Worm (Caenorhabditis elegans) whole organism, young adult: ENCODE measurements around the gene F52F10.2.

ENCODE experiments used
- B0035.1 ChIP-seq: sonication (generic microtip); optimal IDR thresholded peaks from 2 replicates; lab custom pipeline; 2016; ENCODE audit warnings: missing genetic modification characterization, mild to moderate bottlenecking, missing compliant biosample characterization, missing genotype, missing genetic modification reagents
- F23B12.7 ChIP-seq: sonication (generic microtip); optimal IDR thresholded peaks from 2 replicates; lab custom pipeline; 2017; ENCODE audit warnings: missing genetic modification characterization, mild to moderate bottlenecking, missing compliant biosample characterization, antibody characterized with exemption, moderate library complexity; ENCODE audit not compliant: insufficient read depth
- F52B5.7 ChIP-seq: sonication (generic microtip); optimal IDR thresholded peaks from 2 replicates; lab custom pipeline; 2016; ENCODE audit warnings: mild to moderate bottlenecking, missing genetic modification characterization, missing compliant biosample characterization
- T07F8.4 ChIP-seq: sonication (generic microtip); optimal IDR thresholded peaks from 2 replicates; lab custom pipeline; 2016; ENCODE audit warnings: mild to moderate bottlenecking, missing genetic modification characterization, moderate library complexity, missing compliant biosample characterization
- T26A5.8 ChIP-seq: sonication (generic microtip); optimal IDR thresholded peaks from 2 replicates; lab custom pipeline; 2016; ENCODE audit warnings: missing genetic modification characterization, missing compliant biosample characterization
- Y53F4B.3 ChIP-seq: fragments of 200-800 bp; sonication (Bioruptor generic); IDR thresholded peaks from 2 replicates; pipeline ENCODE4 v1.3.6; 2022; ENCODE audit warnings: missing genetic modification reagents, missing genetic modification characterization, missing compliant biosample characterization
- Y53G8AR.9 ChIP-seq: fragments of 200-800 bp; sonication (Bioruptor generic); conservative IDR thresholded peaks from 2 replicates; pipeline ENCODE4 v1.3.6; 2022; ENCODE audit warnings: missing genetic modification reagents, missing genetic modification characterization, missing compliant biosample characterization
- Y67H2A.10 ChIP-seq: fragments of 200-800 bp; sonication (Bioruptor generic); conservative IDR thresholded peaks from 2 replicates; pipeline ENCODE4 v1.3.6; 2022; ENCODE audit warnings: missing genetic modification reagents, missing genetic modification characterization, missing compliant biosample characterization
- ama-1 ChIP-seq, 3 experiments: fragments of 150-350 bp in 1 of 3; sonication (generic microtip) in 2 of 3; optimal IDR thresholded peaks; 2 replicates each; lab custom pipeline; 2014 to 2018; ENCODE audit warnings: missing biosample characterization in 2 of 3, missing genetic modification characterization in 2 of 3, missing genetic modification reagents in 2 of 3
- atf-7 ChIP-seq: sonication (generic microtip); optimal IDR thresholded peaks from 2 replicates; lab custom pipeline; 2017; ENCODE audit warnings: mild to moderate bottlenecking, missing genetic modification characterization, missing compliant biosample characterization
- athp-1 ChIP-seq: sonication (generic microtip); optimal IDR thresholded peaks from 2 replicates; lab custom pipeline; 2017; ENCODE audit warnings: mild to moderate bottlenecking, missing genetic modification characterization, missing compliant biosample characterization
- bed-2 ChIP-seq: fragments of 200-800 bp; sonication (Bioruptor generic); IDR thresholded peaks from 2 replicates; pipeline ENCODE4 v1.3.6; 2022; ENCODE audit warnings: missing genetic modification reagents, missing genetic modification characterization, missing compliant biosample characterization
- ccch-3 ChIP-seq: fragments of 200-800 bp; sonication (Bioruptor generic); optimal IDR thresholded peaks from 2 replicates; lab custom pipeline; 2018; ENCODE audit warnings: mild to moderate bottlenecking, missing genetic modification characterization, missing compliant biosample characterization
- ceh-40 ChIP-seq: fragments of 200-800 bp; sonication (Bioruptor generic); IDR thresholded peaks from 2 replicates; pipeline ENCODE4 v1.3.6; 2022; ENCODE audit warnings: missing genetic modification characterization, missing compliant biosample characterization
- ceh-58 ChIP-seq: fragments of 200-800 bp; sonication (Bioruptor generic); IDR thresholded peaks from 2 replicates; pipeline ENCODE4 v1.3.6; 2022; ENCODE audit warnings: missing genetic modification characterization, missing compliant biosample characterization
- ceh-91 ChIP-seq: fragments of 200-800 bp; sonication (Bioruptor generic); IDR thresholded peaks from 2 replicates; pipeline ENCODE4 v1.3.6; 2022; ENCODE audit warnings: missing genetic modification reagents, missing genetic modification characterization, missing compliant biosample characterization
- dox-1 ChIP-seq: fragments of 200-800 bp; sonication (Bioruptor generic); IDR thresholded peaks from 2 replicates; pipeline ENCODE4 v1.3.6; 2022; ENCODE audit warnings: missing genetic modification reagents, missing genetic modification characterization, missing compliant biosample characterization
- dpff-1 ChIP-seq: sonication (generic microtip); optimal IDR thresholded peaks from 2 replicates; lab custom pipeline; 2017; ENCODE audit warnings: mild to moderate bottlenecking, missing genetic modification characterization, missing compliant biosample characterization
- egl-44 ChIP-seq: fragments of 200-800 bp; sonication (Bioruptor generic); IDR thresholded peaks from 2 replicates; pipeline ENCODE4 v1.3.6; 2022; ENCODE audit warnings: missing genetic modification reagents, missing genetic modification characterization, missing compliant biosample characterization
- ekl-4 ChIP-seq: fragments of 200-800 bp; sonication (Bioruptor generic); IDR thresholded peaks from 2 replicates; pipeline ENCODE4 v1.3.6; 2022; ENCODE audit warnings: missing genetic modification reagents, missing genetic modification characterization, missing compliant biosample characterization
- him-1 ChIP-seq: sonication (generic microtip); optimal IDR thresholded peaks from 2 replicates; lab custom pipeline; 2016; ENCODE audit warnings: missing genotype, missing genetic modification reagents, missing genetic modification characterization, missing compliant biosample characterization
- hmg-1.2 ChIP-seq: fragments of 200-800 bp; sonication (Bioruptor generic); IDR thresholded peaks from 2 replicates; pipeline ENCODE4 v1.3.6; 2022; ENCODE audit warnings: missing genetic modification reagents, missing genetic modification characterization, missing compliant biosample characterization
- lag-1 ChIP-seq: fragments of 200-800 bp; sonication (Bioruptor generic); IDR thresholded peaks from 2 replicates; pipeline ENCODE4 v1.3.6; 2022; ENCODE audit warnings: missing genetic modification reagents, missing genetic modification characterization, missing compliant biosample characterization
- lin-26 ChIP-seq: fragments of 200-800 bp; sonication (Bioruptor generic); IDR thresholded peaks from 2 replicates; pipeline ENCODE4 v1.3.6; 2022; ENCODE audit warnings: missing genetic modification reagents, missing genetic modification characterization, missing compliant biosample characterization
- lin-40 ChIP-seq: sonication (generic microtip); optimal IDR thresholded peaks from 2 replicates; lab custom pipeline; 2016; ENCODE audit warnings: missing genetic modification characterization, mild to moderate bottlenecking, missing compliant biosample characterization, missing genotype, missing genetic modification reagents
- lsl-1 ChIP-seq: fragments of 200-800 bp; sonication (Bioruptor generic); optimal IDR thresholded peaks from 2 replicates; lab custom pipeline; 2018; ENCODE audit warnings: mild to moderate bottlenecking, missing genetic modification characterization, moderate library complexity, missing compliant biosample characterization
- nfyb-1 ChIP-seq: fragments of 200-800 bp; sonication (Bioruptor generic); IDR thresholded peaks from 2 replicates; pipeline ENCODE4 v1.3.6; 2022; ENCODE audit warnings: missing genetic modification reagents, missing genetic modification characterization, missing compliant biosample characterization
- nhr-27 ChIP-seq: fragments of 200-800 bp; sonication (Bioruptor generic); optimal IDR thresholded peaks from 2 replicates; lab custom pipeline; 2018; ENCODE audit warnings: mild to moderate bottlenecking, missing genetic modification characterization, moderate library complexity, missing compliant biosample characterization
- nhr-80 ChIP-seq: sonication (generic microtip); optimal IDR thresholded peaks from 2 replicates; lab custom pipeline; 2016; ENCODE audit warnings: missing genetic modification characterization, missing compliant biosample characterization
- rec-8 ChIP-seq, 2 experiments: sonication (generic microtip); optimal IDR thresholded peaks; 2 replicates each; lab custom pipeline; 2016; ENCODE audit warnings: mild to moderate bottlenecking in 2 of 2, missing genetic modification characterization in 2 of 2, missing genetic modification reagents in 2 of 2, missing genotype in 2 of 2, missing biosample characterization in 1 of 2, missing compliant biosample characterization in 1 of 2, moderate library complexity in 1 of 2
- repo-1 ChIP-seq: sonication (generic microtip); optimal IDR thresholded peaks from 2 replicates; lab custom pipeline; 2017; ENCODE audit warnings: mild to moderate bottlenecking, missing genetic modification characterization, missing compliant biosample characterization
- sea-2 ChIP-seq: fragments of 200-800 bp; sonication (Bioruptor generic); IDR thresholded peaks from 2 replicates; pipeline ENCODE4 v1.3.6; 2022; ENCODE audit warnings: missing genetic modification characterization, missing compliant biosample characterization
- snpc-1.1 ChIP-seq: sonication (generic microtip); optimal IDR thresholded peaks from 2 replicates; lab custom pipeline; 2017; ENCODE audit warnings: missing genetic modification characterization, mild to moderate bottlenecking, missing compliant biosample characterization, antibody characterized with exemption, moderate library complexity, missing genotype, missing genetic modification reagents; ENCODE audit not compliant: insufficient read depth
- snpc-1.3 ChIP-seq: sonication (generic microtip); optimal IDR thresholded peaks from 2 replicates; lab custom pipeline; 2017; ENCODE audit warnings: missing genetic modification characterization, mild to moderate bottlenecking, missing compliant biosample characterization, antibody characterized with exemption, moderate library complexity, missing genotype, missing genetic modification reagents; ENCODE audit not compliant: insufficient read depth
- sptf-2 ChIP-seq: fragments of 200-800 bp; sonication (Bioruptor generic); optimal IDR thresholded peaks from 2 replicates; lab custom pipeline; 2018; ENCODE audit warnings: mild to moderate bottlenecking, missing genetic modification characterization, missing compliant biosample characterization
- xnd-1 ChIP-seq: sonication (generic microtip); optimal IDR thresholded peaks from 2 replicates; lab custom pipeline; 2016; ENCODE audit warnings: missing genotype, missing genetic modification reagents, missing genetic modification characterization, missing compliant biosample characterization
- zfh-2 ChIP-seq: fragments of 200-800 bp; sonication (Bioruptor generic); conservative IDR thresholded peaks from 2 replicates; pipeline ENCODE4 v1.3.6; 2022; ENCODE audit warnings: missing genetic modification reagents, missing genetic modification characterization, missing compliant biosample characterization
- ztf-18 ChIP-seq: sonication (generic microtip); optimal IDR thresholded peaks from 2 replicates; lab custom pipeline; 2016; ENCODE audit warnings: missing genotype, mild to moderate bottlenecking, missing genetic modification characterization, missing compliant biosample characterization
- ztf-25 ChIP-seq: fragments of 200-800 bp; sonication (Bioruptor generic); IDR thresholded peaks from 2 replicates; pipeline ENCODE4 v1.3.6; 2022; ENCODE audit warnings: missing genetic modification reagents, missing genetic modification characterization, missing compliant biosample characterization
- ztf-28 ChIP-seq: fragments of 200-800 bp; sonication (Bioruptor generic); IDR thresholded peaks from 2 replicates; pipeline ENCODE4 v1.3.6; 2022; ENCODE audit warnings: missing genetic modification reagents, missing genetic modification characterization, missing compliant biosample characterization
- ztf-6 ChIP-seq: fragments of 200-800 bp; sonication (Bioruptor generic); IDR thresholded peaks from 2 replicates; pipeline ENCODE4 v1.3.6; 2022; ENCODE audit warnings: missing genetic modification reagents, missing genetic modification characterization, missing compliant biosample characterization

The F52F10.2 gene

DNA sequence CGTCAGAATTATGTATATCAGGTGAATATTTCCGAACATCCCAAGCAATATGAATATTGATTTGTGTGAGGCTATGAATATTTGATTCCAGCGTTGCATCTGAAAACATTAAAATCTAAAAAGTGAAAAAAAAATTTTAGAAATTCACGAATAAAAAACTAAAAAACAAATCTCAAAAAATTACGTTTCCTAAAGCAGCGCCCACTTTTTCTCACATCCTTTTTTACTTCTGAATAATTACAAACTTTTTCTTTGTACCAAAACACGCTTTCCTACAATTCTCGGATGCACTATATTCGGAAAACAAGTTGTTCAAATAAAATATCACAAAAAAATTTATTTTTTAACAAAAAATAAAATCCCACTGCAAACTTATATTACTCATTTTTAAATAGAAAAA, 5.1 kb downstream of the F52F10.2 start, which contains the start of gene srsx-8:
srsx-8 (minus strand) TSS at position 101 of the 400 bp plus-strand sequence.
- TF ChIP-seq xnd-1 (tag; lab: Kevin White, UChicago) (no peak), snpc-1.1 (tag; lab: Kevin White, UChicago) (no peak), hmg-1.2 (GFP tag; lab: Robert Waterston, UW) (no peak), ceh-91 (GFP tag; lab: Robert Waterston, UW) (no peak), dox-1 (GFP tag; lab: Robert Waterston, UW) (no peak), snpc-1.3 (tag; lab: Kevin White, UChicago) (no peak), lag-1 (GFP tag; lab: Robert Waterston, UW) (no peak), egl-44 (GFP tag; lab: Robert Waterston, UW) (no peak), nhr-27 (tag; lab: Kevin White, UChicago) (no peak), Y53F4B.3 (no peak), T26A5.8 (tag; lab: Kevin White, UChicago) (no peak), T07F8.4 (tag; lab: Kevin White, UChicago) (no peak)
- TF ChIP-seq, all 124 proteins: peak for 0

ce11 chrV:1555072-1555471, 7.1 kb downstream of the F52F10.2 start:
- TF ChIP-seq ekl-4 (GFP tag; lab: Robert Waterston, UW) = no peak
- no peak for TF ChIP-seq ztf-18 (tag; lab: Kevin White, UChicago)
- no peak for TF ChIP-seq athp-1 (tag; lab: Kevin White, UChicago)
- TF ChIP-seq him-1 (tag; lab: Kevin White, UChicago) = no peak
- no peak for TF ChIP-seq nhr-80 (tag; lab: Kevin White, UChicago)
- TF ChIP-seq B0035.1 = no peak
- TF ChIP-seq sea-2 (GFP tag; lab: Robert Waterston, UW) = no peak
- no peak for TF ChIP-seq ztf-28 (GFP tag; lab: Robert Waterston, UW)
- no peak for TF ChIP-seq repo-1 (tag; lab: Kevin White, UChicago)
- TF ChIP-seq lsl-1 (GFP tag; lab: Kevin White, UChicago) = no peak
- TF ChIP-seq nhr-27 (tag; lab: Kevin White, UChicago) = no peak
- no peak for TF ChIP-seq sptf-2 (GFP tag; lab: Kevin White, UChicago)
- TF ChIP-seq Y67H2A.10 = no peak
- no peak for TF ChIP-seq zfh-2
- TF ChIP-seq Y53F4B.3 = no peak
- TF ChIP-seq ztf-6 = no peak
- no peak for TF ChIP-seq F52B5.7 (tag; lab: Kevin White, UChicago)
- TF ChIP-seq nfyb-1 = no peak
- no peak for TF ChIP-seq ama-1 (optimal IDR thresholded peaks at IDR 0.05; lab: Kevin White, UChicago)
- TF ChIP-seq ama-1 (GFP tag; optimal IDR thresholded peaks at IDR 0.05; lab: Kevin White, UChicago) = no peak
- TF ChIP-seq rec-8 (tag; optimal IDR thresholded peaks at IDR 0.05; lab: Kevin White, UChicago) = no peak

DNA sequence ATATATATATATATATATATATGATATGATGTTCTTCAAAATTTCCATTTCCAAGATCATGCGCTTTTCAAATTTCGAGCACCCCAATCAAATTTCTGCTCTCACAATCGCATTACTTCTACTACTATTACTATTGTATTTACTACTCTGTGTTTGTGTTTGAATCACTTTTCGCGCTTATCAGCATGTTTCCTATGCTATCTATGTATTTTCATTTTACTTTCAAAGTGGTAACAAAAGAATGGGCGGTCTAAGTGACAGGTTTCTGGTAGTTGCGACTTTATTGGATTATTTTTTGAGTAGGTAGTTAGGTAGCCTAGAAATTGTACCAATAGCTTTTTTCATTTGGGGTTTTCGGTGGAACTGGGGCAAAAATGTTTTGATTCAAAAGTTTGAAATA, 10.2 kb downstream of the F52F10.2 start:
- no peak for TF ChIP-seq dox-1 (GFP tag; lab: Robert Waterston, UW)
- no peak for TF ChIP-seq bed-2
- no peak for TF ChIP-seq F23B12.7
- TF ChIP-seq lin-40 (tag; lab: Kevin White, UChicago) = no peak
- no peak for TF ChIP-seq ama-1 (optimal IDR thresholded peaks at IDR 0.05; lab: Kevin White, UChicago)
- no peak for TF ChIP-seq ama-1 (GFP tag; optimal IDR thresholded peaks at IDR 0.05; lab: Kevin White, UChicago)
- TF ChIP-seq ceh-58 (GFP tag; lab: Robert Waterston, UW) = no peak
- no peak for TF ChIP-seq ztf-25 (GFP tag; lab: Robert Waterston, UW)
- no peak for TF ChIP-seq ceh-40
- TF ChIP-seq ccch-3 (GFP tag; lab: Kevin White, UChicago) = no peak
- no peak for TF ChIP-seq repo-1 (tag; lab: Kevin White, UChicago)
- TF ChIP-seq B0035.1 = no peak
- no peak for TF ChIP-seq atf-7 (tag; lab: Kevin White, UChicago)
- no peak for TF ChIP-seq snpc-1.1 (tag; lab: Kevin White, UChicago)
- TF ChIP-seq dpff-1 (tag; lab: Kevin White, UChicago) = no peak
- no peak for TF ChIP-seq Y53G8AR.9
- TF ChIP-seq xnd-1 (tag; lab: Kevin White, UChicago) = no peak
- no peak for TF ChIP-seq lin-26 (GFP tag; lab: Robert Waterston, UW)
